Fruit fly (Drosophila melanogaster) whole organism, adult: ENCODE data around the gene CG32425.
"Not testable (repeated sequence)": the region's sequence is repeated elsewhere in the genome, so short reads cannot be mapped to it uniquely, and the experiment has no call there.

ENCODE experiments used
- CG11617 ChIP-seq: fragments of 200-800 bp; sonication (Bioruptor generic); optimal IDR thresholded peaks from 2 replicates; lab custom pipeline; 2017; ENCODE audit warnings: mild to moderate bottlenecking, missing biosample characterization, missing genetic modification reagents, missing genetic modification characterization
- CG12768 ChIP-seq: fragments of 200-800 bp; sonication (Bioruptor generic); optimal IDR thresholded peaks from 2 replicates; lab custom pipeline; 2017; ENCODE audit warnings: missing biosample characterization, missing genetic modification characterization, mild to moderate bottlenecking, moderate library complexity, missing genetic modification reagents
- CG14711 ChIP-seq: fragments of 200-800 bp; sonication (Bioruptor generic); optimal IDR thresholded peaks from 2 replicates; lab custom pipeline; 2018; ENCODE audit warnings: missing biosample characterization, mild to moderate bottlenecking, missing genetic modification characterization, moderate library complexity
- CG1620 ChIP-seq: fragments of 200-800 bp; sonication (Bioruptor generic); optimal IDR thresholded peaks from 2 replicates; lab custom pipeline; 2016; ENCODE audit warnings: missing biosample characterization, missing genetic modification characterization
- CG33017 ChIP-seq: fragments of 200-800 bp; sonication (Bioruptor generic); optimal IDR thresholded peaks from 2 replicates; lab custom pipeline; 2018; ENCODE audit warnings: missing biosample characterization, mild to moderate bottlenecking, missing genetic modification characterization, moderate library complexity
- CG5204 ChIP-seq: fragments of 200-800 bp; sonication (Bioruptor generic); optimal IDR thresholded peaks from 2 replicates; lab custom pipeline; 2016; ENCODE audit warnings: missing biosample characterization, missing genetic modification characterization
- CG7045 ChIP-seq: fragments of 200-800 bp; sonication (Bioruptor generic); optimal IDR thresholded peaks from 2 replicates; lab custom pipeline; 2017; ENCODE audit warnings: missing biosample characterization, mild to moderate bottlenecking, missing genetic modification characterization
- CG7101 ChIP-seq: fragments of 200-800 bp; sonication (Bioruptor generic); optimal IDR thresholded peaks from 2 replicates; lab custom pipeline; 2018; ENCODE audit warnings: missing biosample characterization, mild to moderate bottlenecking, missing genetic modification characterization, moderate library complexity
- Clk ChIP-seq: fragments of 200-800 bp; sonication (Bioruptor generic); optimal IDR thresholded peaks from 2 replicates; lab custom pipeline; 2017; ENCODE audit warnings: missing biosample characterization, missing genetic modification characterization
- Crg-1 ChIP-seq: fragments of 200-800 bp; sonication (Bioruptor generic); optimal IDR thresholded peaks from 2 replicates; lab custom pipeline; 2016; ENCODE audit warnings: missing biosample characterization, missing genetic modification characterization
- Hr96 ChIP-seq: fragments of 200-800 bp; sonication (Bioruptor generic); optimal IDR thresholded peaks from 2 replicates; lab custom pipeline; 2016; ENCODE audit warnings: missing biosample characterization, missing genetic modification characterization
- Mnt ChIP-seq: fragments of 200-800 bp; sonication (Bioruptor generic); optimal IDR thresholded peaks from 2 replicates; lab custom pipeline; 2016; ENCODE audit warnings: missing biosample characterization, mild to moderate bottlenecking, missing genetic modification characterization
- bab1 ChIP-seq: fragments of 200-800 bp; sonication (Bioruptor generic); optimal IDR thresholded peaks from 3 replicates; lab custom pipeline; 2019; ENCODE audit warnings: missing biosample characterization, mild to moderate bottlenecking, missing genetic modification characterization, moderate library complexity
- cic ChIP-seq: fragments of 200-800 bp; sonication (Bioruptor generic); optimal IDR thresholded peaks from 2 replicates; lab custom pipeline; 2017; ENCODE audit warnings: missing biosample characterization, mild to moderate bottlenecking, missing genetic modification characterization, moderate library complexity
- cnc ChIP-seq, 2 experiments: fragments of >200 bp; optimal IDR thresholded peaks; 2 replicates each; lab custom pipeline; 2017
- kay ChIP-seq: fragments of 200-800 bp; sonication (Bioruptor generic); peaks from one replicate; lab custom pipeline; 2016; ENCODE audit warnings: missing biosample characterization, missing genetic modification characterization, borderline replicate concordance
- ovo ChIP-seq: fragments of 200-800 bp; sonication (Bioruptor generic); optimal IDR thresholded peaks from 2 replicates; lab custom pipeline; 2016; ENCODE audit warnings: missing biosample characterization, missing genetic modification characterization
- pad ChIP-seq: fragments of 200-800 bp; sonication (Bioruptor generic); optimal IDR thresholded peaks from 3 replicates; lab custom pipeline; 2017; ENCODE audit warnings: missing biosample characterization, missing genetic modification characterization, mild to moderate bottlenecking, moderate library complexity, missing genetic modification reagents
- tj ChIP-seq: fragments of 200-800 bp; sonication (Bioruptor generic); optimal IDR thresholded peaks from 3 replicates; lab custom pipeline; 2017; ENCODE audit warnings: missing biosample characterization, mild to moderate bottlenecking, missing genetic modification characterization, moderate library complexity
- toe ChIP-seq: fragments of 200-800 bp; sonication (Bioruptor generic); optimal IDR thresholded peaks from 2 replicates; lab custom pipeline; 2016; ENCODE audit warnings: missing biosample characterization, missing genetic modification characterization

Gene CG32425

DNA sequence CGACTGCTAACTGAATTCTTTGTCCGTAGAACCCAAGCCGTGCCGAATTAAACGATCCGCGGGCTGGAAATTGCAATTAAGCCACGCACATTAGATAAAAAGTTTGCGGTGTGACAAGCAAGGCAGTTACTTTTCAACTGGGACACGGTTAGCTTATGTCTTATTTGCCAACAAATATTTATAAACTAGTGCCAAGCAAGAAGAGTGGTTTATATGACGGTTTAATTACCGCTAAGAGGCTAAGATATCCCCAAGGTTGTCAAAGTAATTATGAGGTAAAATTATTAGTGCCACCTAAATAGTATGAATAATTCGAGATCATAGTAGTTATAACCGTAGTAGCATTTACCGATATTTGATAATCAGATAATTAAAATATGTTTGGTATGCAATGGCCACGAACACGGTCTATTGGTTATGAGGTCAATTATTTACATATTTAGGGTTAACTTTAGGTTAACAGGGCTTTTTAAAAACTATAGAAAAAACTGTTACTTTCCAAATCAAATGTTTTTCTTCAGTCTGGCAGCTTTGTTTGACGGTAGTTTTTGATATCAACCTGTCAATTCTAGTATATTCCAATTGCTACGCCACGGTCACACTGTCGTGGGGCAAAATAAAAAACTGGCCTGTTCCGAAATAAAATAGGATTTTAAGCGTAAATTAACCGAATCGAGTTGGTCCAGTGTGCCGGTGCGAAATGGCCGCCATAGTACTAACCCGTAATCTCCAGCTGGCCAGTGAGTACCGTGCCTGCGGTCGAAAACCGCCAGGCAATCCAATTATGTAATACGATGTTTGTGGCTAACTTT, 2.1 kb upstream of the CG32425 start, which contains the start of gene ZnT77C:
Gene ZnT77C, minus strand, starts transcription at position 142 of the 812 bp plus-strand sequence.
- TF ChIP-seq CG11617 (GFP tag; lab: Kevin White, UChicago) (no peak), Hr96 (no peak), ovo (GFP tag; lab: Kevin White, UChicago) (no peak), CG7045 (no peak), CG5204 (no peak), bab1 (peak; percentile 21)

DNA sequence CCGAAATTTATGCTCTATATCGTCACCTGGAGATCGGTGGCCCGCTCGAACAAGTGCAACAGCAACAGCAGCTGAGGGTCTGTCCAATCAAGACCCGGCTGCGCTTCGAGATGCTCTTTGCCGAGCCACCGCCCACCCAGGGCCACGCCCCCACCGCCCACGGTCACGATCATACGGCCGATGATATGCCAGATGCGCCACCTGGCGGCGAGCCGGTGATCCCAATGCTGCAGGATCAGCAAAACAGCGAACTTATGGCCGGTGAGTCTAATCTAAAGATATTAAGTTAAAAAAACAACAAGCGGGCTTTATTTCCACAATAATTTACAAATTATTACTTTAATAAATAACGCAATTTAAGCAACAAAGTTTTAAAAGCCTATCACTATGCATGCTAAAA, 1.1 kb downstream of the CG32425 start:
- TF ChIP-seq CG33017 (no peak), CG1620 (GFP tag; lab: Kevin White, UChicago) (no peak), pad (no peak), cnc (optimal IDR thresholded peaks at IDR 0.05; lab: Kevin White, UChicago) (no peak), cic (GFP tag; lab: Kevin White, UChicago) (no peak), CG11617 (GFP tag; lab: Kevin White, UChicago) (no peak), toe (GFP tag; lab: Kevin White, UChicago) (no peak)

DNA sequence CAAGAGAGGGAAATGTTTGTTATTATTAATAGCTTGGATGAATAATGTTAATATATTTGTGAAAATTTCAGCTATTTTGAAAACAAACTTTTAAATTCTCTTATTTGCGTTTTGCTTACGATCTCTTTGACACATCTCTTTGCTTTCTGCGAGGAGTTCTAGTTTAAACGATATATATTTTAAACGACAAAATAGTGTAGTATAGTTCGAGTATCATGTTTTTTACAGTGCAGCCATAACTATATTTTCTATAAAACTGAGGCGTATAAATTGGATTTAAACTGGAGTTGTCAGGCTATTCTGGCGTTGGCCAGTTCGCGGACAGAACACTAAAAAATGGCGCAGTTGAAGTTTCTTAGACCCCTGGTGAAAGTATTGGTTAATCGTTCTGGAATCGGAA, 2.4 kb downstream of the CG32425 start, which contains the start of gene CG18281:
Gene CG18281, plus strand, starts transcription at position 301 of the 400 bp plus-strand sequence.
- not testable (repeated sequence) for TF ChIP-seq cnc (optimal IDR thresholded peaks at IDR 0.05; lab: Kevin White, UChicago); CG1620 (GFP tag; lab: Kevin White, UChicago); CG11617 (GFP tag; lab: Kevin White, UChicago)

DNA sequence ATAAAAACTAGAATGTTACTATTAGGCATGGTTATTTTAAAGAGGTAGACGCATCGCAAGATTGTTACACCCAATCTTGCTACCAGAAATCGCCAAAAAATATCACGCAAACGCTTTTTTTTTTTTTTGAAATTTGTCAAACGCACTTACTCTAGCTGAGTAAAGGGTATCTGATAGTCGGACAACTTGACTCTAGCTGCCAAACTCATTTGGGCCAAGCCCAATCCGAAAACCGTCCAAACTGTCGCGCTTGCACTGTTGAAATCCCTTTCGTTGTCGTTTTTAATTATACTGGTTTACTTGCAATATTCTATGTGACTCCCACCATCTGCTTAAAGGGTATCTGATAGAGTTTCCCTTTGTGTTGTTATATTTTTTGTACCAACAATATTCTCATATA, 6.1 kb downstream of the CG32425 start:
- no peak for TF ChIP-seq kay (GFP tag; lab: Kevin White, UChicago)
- no peak for TF ChIP-seq cic (GFP tag; lab: Kevin White, UChicago)
- no peak for TF ChIP-seq CG7101 (tag; lab: Kevin White, UChicago)

DNA sequence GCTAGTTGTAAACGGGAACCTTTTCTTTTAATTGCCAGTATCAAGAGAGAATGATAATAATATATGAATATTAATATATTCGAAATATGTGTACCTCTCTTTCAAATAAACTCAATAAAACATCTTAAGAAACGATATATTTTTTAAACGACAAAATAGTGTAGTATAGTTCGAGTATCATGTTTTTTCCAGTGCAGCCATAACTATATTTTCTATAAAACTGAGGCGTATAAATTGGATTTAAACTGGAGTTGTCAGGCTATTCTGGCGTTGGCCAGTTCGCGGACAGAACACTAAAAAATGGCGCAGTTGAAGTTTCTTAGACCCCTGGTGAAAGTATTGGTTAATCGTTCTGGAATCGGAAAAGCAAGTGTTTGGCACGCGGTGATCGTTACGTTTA, 6.8 kb downstream of the CG32425 start, which contains the start of gene CG17637:
Gene CG17637, plus strand, starts transcription at position 301 of the 400 bp plus-strand sequence.
- not testable (repeated sequence) for TF ChIP-seq CG12768 (GFP tag; lab: Kevin White, UChicago); Clk (GFP tag; lab: Kevin White, UChicago); CG7045

DNA sequence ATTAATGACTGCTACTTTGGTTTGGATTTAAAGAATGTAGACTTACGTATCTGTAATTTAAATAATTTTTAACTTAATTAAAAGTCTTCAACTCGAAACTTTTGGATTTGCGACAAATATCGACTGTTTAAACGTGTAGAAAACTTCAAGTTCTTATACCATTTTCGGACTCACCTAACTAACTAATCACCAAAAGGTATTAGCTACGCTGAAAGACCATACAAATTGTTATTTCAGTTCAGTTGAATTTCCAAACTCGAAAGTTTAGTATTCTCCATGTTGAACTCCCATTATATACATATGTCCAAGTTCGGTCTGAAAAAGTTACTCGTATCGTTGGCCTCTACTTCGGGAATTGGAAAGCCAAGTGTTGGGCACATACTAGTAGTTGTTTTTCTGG, 8.6 kb downstream of the CG32425 start, which contains the start of gene CG5078:
Gene CG5078, plus strand, starts transcription at position 301 of the 400 bp plus-strand sequence.
- TF ChIP-seq CG7101 (tag; lab: Kevin White, UChicago): no peak
- TF ChIP-seq Crg-1 (GFP tag; lab: Kevin White, UChicago): no peak
- TF ChIP-seq toe (GFP tag; lab: Kevin White, UChicago): no peak
- no peak for TF ChIP-seq CG12768 (GFP tag; lab: Kevin White, UChicago)
- no peak for TF ChIP-seq pad
- TF ChIP-seq cnc (optimal IDR thresholded peaks at IDR 0.05; lab: Kevin White, UChicago): no peak
- no peak for TF ChIP-seq CG11617 (GFP tag; lab: Kevin White, UChicago)
- TF ChIP-seq CG1620 (GFP tag; lab: Kevin White, UChicago): no peak
- TF ChIP-seq CG5204: no peak
- TF ChIP-seq cic (GFP tag; lab: Kevin White, UChicago): no peak

DNA sequence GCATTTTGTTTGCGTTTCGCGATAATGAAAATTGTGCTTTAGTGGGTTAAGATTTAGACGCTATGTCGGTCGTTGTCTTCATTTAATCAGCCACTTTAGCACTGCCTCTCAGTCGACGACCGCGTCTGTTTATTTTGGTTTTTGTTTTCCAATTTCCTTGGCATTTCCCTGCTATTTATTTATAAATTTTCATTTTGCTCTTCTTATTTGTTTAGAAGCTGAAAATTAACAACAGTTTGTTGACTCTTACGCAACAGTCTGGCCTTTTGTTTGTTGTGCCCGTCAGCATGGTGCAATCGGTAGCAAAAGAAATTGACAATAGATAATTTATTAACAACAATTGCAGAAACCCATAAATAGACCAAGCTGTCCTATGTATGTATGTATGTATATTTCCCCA, 10.4 kb downstream of the CG32425 start:
- TF ChIP-seq kay (GFP tag; lab: Kevin White, UChicago) (peak; percentile 85), ovo (GFP tag; lab: Kevin White, UChicago) (no peak), CG1620 (GFP tag; lab: Kevin White, UChicago) (peak; percentile 2), bab1 (no peak), CG12768 (GFP tag; lab: Kevin White, UChicago) (no peak), cic (GFP tag; lab: Kevin White, UChicago) (no peak)

DNA sequence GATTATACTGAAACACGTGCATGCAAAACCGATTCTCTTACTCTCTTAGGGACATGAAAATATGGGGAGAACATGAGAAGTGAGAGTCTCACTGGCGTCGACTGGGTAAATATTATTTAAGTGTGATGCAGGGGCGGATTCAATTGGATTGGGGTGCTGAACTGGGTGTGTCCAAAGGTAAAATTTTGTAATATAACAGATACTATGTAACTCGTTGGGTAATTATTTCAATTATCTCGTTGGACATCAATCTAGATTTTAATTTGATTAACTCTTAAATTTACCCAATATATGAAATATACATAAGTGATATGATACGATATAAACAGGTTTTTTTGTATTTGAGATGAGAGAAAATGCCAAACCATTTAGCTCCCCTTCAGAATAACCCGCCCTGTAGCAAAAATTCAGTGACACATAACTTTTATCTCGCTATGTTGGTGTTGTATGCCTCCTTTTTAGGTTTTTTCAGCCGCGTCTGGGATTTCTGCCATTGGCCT, 11.1 kb downstream of the CG32425 start:
- TF ChIP-seq Hr96 (peak; percentile 85), CG1620 (GFP tag; lab: Kevin White, UChicago) (peak; percentile 84), cnc (optimal IDR thresholded peaks at IDR 0.05; lab: Kevin White, UChicago) (no peak), Clk (GFP tag; lab: Kevin White, UChicago) (peak; percentile 81), CG33017 (peak; percentile 89), Mnt (GFP tag; lab: Kevin White, UChicago) (peak; percentile 78), CG5204 (peak; percentile 87), tj (peak; percentile 72), CG7045 (peak; percentile 86), cic (GFP tag; lab: Kevin White, UChicago) (peak; percentile 3), CG12768 (GFP tag; lab: Kevin White, UChicago) (peak; percentile 93), toe (GFP tag; lab: Kevin White, UChicago) (peak; percentile 90), Crg-1 (GFP tag; lab: Kevin White, UChicago) (peak; percentile 86), CG14711 (tag; lab: Kevin White, UChicago) (peak; percentile 86), CG7101 (tag; lab: Kevin White, UChicago) (peak; percentile 92), pad (peak; percentile 85), CG11617 (GFP tag; lab: Kevin White, UChicago) (peak; percentile 87), ovo (GFP tag; lab: Kevin White, UChicago) (peak; percentile 52), bab1 (peak; percentile 92), kay (GFP tag; lab: Kevin White, UChicago) (peak; percentile 85)
